Fruit fly (Drosophila melanogaster) whole organism, embryonic: ENCODE results near the gene Cyt-c-p.

Source experiments
- BtbVII ChIP-seq: fragments of 200-800 bp; sonication (Bioruptor generic); optimal IDR thresholded peaks from 3 replicates; lab custom pipeline; 2017; ENCODE audit warnings: missing biosample characterization, mild to moderate bottlenecking, missing genetic modification characterization
- CG10209 ChIP-seq: fragments of 200-800 bp; sonication (Bioruptor generic); optimal IDR thresholded peaks from 3 replicates; lab custom pipeline; 2017; ENCODE audit warnings: missing biosample characterization, mild to moderate bottlenecking, missing genetic modification characterization, missing genetic modification reagents
- CG10267 ChIP-seq: fragments of 200-800 bp; sonication (Bioruptor generic); optimal IDR thresholded peaks from 2 replicates; lab custom pipeline; 2018; ENCODE audit warnings: missing biosample characterization, mild to moderate bottlenecking, missing genetic modification characterization, moderate library complexity
- CG10321 ChIP-seq: fragments of 200-800 bp; sonication (Bioruptor generic); IDR thresholded peaks from 2 replicates; pipeline ENCODE4 v1.3.6; 2022; ENCODE audit warnings: missing biosample characterization, missing genetic modification characterization
- CG10366 ChIP-seq: fragments of 200-800 bp; sonication (Bioruptor generic); IDR thresholded peaks from 2 replicates; pipeline ENCODE4 v1.3.6; 2022; ENCODE audit warnings: missing biosample characterization, missing genetic modification characterization
- CG10431 ChIP-seq: fragments of 200-800 bp; sonication (Bioruptor generic); optimal IDR thresholded peaks from 3 replicates; lab custom pipeline; 2018; ENCODE audit warnings: missing biosample characterization, mild to moderate bottlenecking, missing genetic modification characterization
- CG10979 ChIP-seq: fragments of 200-800 bp; sonication (Bioruptor generic); optimal IDR thresholded peaks from 2 replicates; lab custom pipeline; 2018; ENCODE audit warnings: missing biosample characterization, mild to moderate bottlenecking, missing genetic modification characterization, moderate library complexity
- CG11247 ChIP-seq: fragments of 200-800 bp; sonication (Bioruptor generic); IDR thresholded peaks from 2 replicates; pipeline ENCODE4 v1.3.6; 2022; ENCODE audit warnings: missing biosample characterization, missing genetic modification characterization
- CG11560 ChIP-seq: fragments of 200-800 bp; sonication (Bioruptor generic); IDR thresholded peaks from 3 replicates; pipeline ENCODE4 v1.3.6; 2022; ENCODE audit warnings: missing biosample characterization, missing genetic modification characterization
- CG12942 ChIP-seq: fragments of 200-800 bp; sonication (Bioruptor generic); optimal IDR thresholded peaks from 3 replicates; lab custom pipeline; 2016; ENCODE audit warnings: missing biosample characterization, missing genetic modification characterization
- CG17568 ChIP-seq: fragments of 200-800 bp; sonication (Bioruptor generic); optimal IDR thresholded peaks from 2 replicates; lab custom pipeline; 2018; ENCODE audit warnings: missing biosample characterization, mild to moderate bottlenecking, missing genetic modification characterization, moderate library complexity
- CG2712 ChIP-seq: fragments of 200-800 bp; optimal IDR thresholded peaks from 3 replicates; lab custom pipeline; 2019; ENCODE audit warnings: missing biosample characterization, mild to moderate bottlenecking, missing genetic modification characterization, moderate library complexity
- CG2875 ChIP-seq: fragments of 200-800 bp; sonication (Bioruptor generic); optimal IDR thresholded peaks from 2 replicates; lab custom pipeline; 2017; ENCODE audit warnings: missing biosample characterization, mild to moderate bottlenecking, missing genetic modification characterization, missing genetic modification reagents
- CG2889 ChIP-seq: fragments of 200-800 bp; sonication (Bioruptor generic); IDR thresholded peaks from 3 replicates; pipeline ENCODE4 v1.3.6; 2022; ENCODE audit warnings: missing biosample characterization, missing genetic modification characterization
- CG32532 ChIP-seq: fragments of 200-800 bp; sonication (Bioruptor generic); IDR thresholded peaks from 2 replicates; pipeline ENCODE4 v1.3.6; 2022; ENCODE audit warnings: missing biosample characterization, missing genetic modification characterization
- CG34376 ChIP-seq: fragments of 200-800 bp; sonication (Bioruptor generic); optimal IDR thresholded peaks from 2 replicates; lab custom pipeline; 2018; ENCODE audit warnings: missing biosample characterization, mild to moderate bottlenecking, missing genetic modification characterization
- CG3838 ChIP-seq: fragments of 200-800 bp; sonication (Bioruptor generic); optimal IDR thresholded peaks from 3 replicates; lab custom pipeline; 2016; ENCODE audit warnings: missing biosample characterization, missing genetic modification characterization
- CG6272 ChIP-seq: fragments of 200-800 bp; sonication (Bioruptor generic); IDR thresholded peaks from 2 replicates; pipeline ENCODE4 v1.3.6; 2022; ENCODE audit warnings: missing biosample characterization, missing genetic modification characterization
- CG6689 ChIP-seq: fragments of 200-800 bp; sonication (Bioruptor generic); IDR thresholded peaks from 2 replicates; pipeline ENCODE4 v1.3.6; 2022; ENCODE audit warnings: missing biosample characterization, missing genetic modification characterization
- CG7786 ChIP-seq: fragments of 200-800 bp; sonication (Bioruptor generic); optimal IDR thresholded peaks from 2 replicates; lab custom pipeline; 2016; ENCODE audit warnings: missing biosample characterization, missing genetic modification characterization
- CG9797 ChIP-seq: fragments of 200-800 bp; sonication (Bioruptor generic); optimal IDR thresholded peaks from 3 replicates; lab custom pipeline; 2018; ENCODE audit warnings: missing biosample characterization, mild to moderate bottlenecking, missing genetic modification characterization
- Dll ChIP-seq: fragments of 200-800 bp; sonication (Bioruptor generic); IDR thresholded peaks from 4 replicates; pipeline ENCODE4 v1.3.6; 2022; ENCODE audit warnings: missing biosample characterization, missing genetic modification characterization; ENCODE audit not compliant: partially characterized antibody
- ERR ChIP-seq: fragments of 200-800 bp; sonication (Bioruptor generic); optimal IDR thresholded peaks from 2 replicates; lab custom pipeline; 2016; ENCODE audit warnings: missing biosample characterization, missing genetic modification characterization
- Eip74EF ChIP-seq, 2 experiments: fragments of 200-800 bp in 1 of 2; fragments of >200 bp in 1 of 2; sonication (Bioruptor generic) in 1 of 2; optimal IDR thresholded peaks; 2 replicates each; lab custom pipeline; 2017 to 2019; ENCODE audit warnings: missing biosample characterization in 2 of 2, missing genetic modification characterization in 2 of 2, mild to moderate bottlenecking in 1 of 2, moderate library complexity in 1 of 2
- Gug ChIP-seq: fragments of 200-800 bp; sonication (Bioruptor generic); IDR thresholded peaks from 4 replicates; pipeline ENCODE4 v1.3.6; 2022; ENCODE audit warnings: missing biosample characterization, missing genetic modification characterization
- HmgD ChIP-seq: fragments of 200-800 bp; sonication (Bioruptor generic); optimal IDR thresholded peaks from 3 replicates; lab custom pipeline; 2016; ENCODE audit warnings: missing biosample characterization, missing genetic modification characterization
- Lpt ChIP-seq: fragments of >200 bp; optimal IDR thresholded peaks from 2 replicates; lab custom pipeline; 2018; ENCODE audit warnings: missing biosample characterization, missing genetic modification characterization
- MBD-R2 ChIP-seq: fragments of 200-800 bp; sonication (Bioruptor generic); IDR thresholded peaks from 2 replicates; pipeline ENCODE4 v1.3.6; 2022; ENCODE audit warnings: missing biosample characterization, missing genetic modification characterization
- MESR4 ChIP-seq: fragments of 200-800 bp; sonication (Bioruptor generic); optimal IDR thresholded peaks from 2 replicates; lab custom pipeline; 2018; ENCODE audit warnings: missing biosample characterization, mild to moderate bottlenecking, missing genetic modification characterization, moderate library complexity
- Neu2 ChIP-seq: fragments of 200-800 bp; sonication (Bioruptor generic); optimal IDR thresholded peaks from 3 replicates; lab custom pipeline; 2016; ENCODE audit warnings: missing biosample characterization, missing genetic modification characterization, borderline replicate concordance
- Nf-YA ChIP-seq: fragments of 200-800 bp; sonication (Bioruptor generic); IDR thresholded peaks from 2 replicates; pipeline ENCODE4 v1.3.6; 2022; ENCODE audit warnings: missing biosample characterization, missing genetic modification characterization
- Oaz ChIP-seq: fragments of 200-800 bp; sonication (Bioruptor generic); IDR thresholded peaks from 2 replicates; pipeline ENCODE4 v1.3.6; 2022; ENCODE audit warnings: missing biosample characterization, missing genetic modification characterization
- Optix ChIP-seq: fragments of 200-800 bp; sonication (Bioruptor generic); IDR thresholded peaks from 3 replicates; pipeline ENCODE4 v1.3.6; 2022; ENCODE audit warnings: missing biosample characterization, missing genetic modification characterization
- Sox102F ChIP-seq: fragments of 200-800 bp; sonication (Bioruptor generic); optimal IDR thresholded peaks from 2 replicates; lab custom pipeline; 2018; ENCODE audit warnings: missing biosample characterization, mild to moderate bottlenecking, missing genetic modification characterization, moderate library complexity
- al ChIP-seq: fragments of 200-800 bp; sonication (Bioruptor generic); IDR thresholded peaks from 2 replicates; pipeline ENCODE4 v1.3.6; 2022; ENCODE audit warnings: missing biosample characterization, missing genetic modification characterization
- amos ChIP-seq: fragments of 200-800 bp; sonication (Bioruptor generic); IDR thresholded peaks from 2 replicates; pipeline ENCODE4 v1.3.6; 2022; ENCODE audit warnings: missing biosample characterization, missing genetic modification characterization; ENCODE audit not compliant: partially characterized antibody
- ci ChIP-seq: fragments of 200-800 bp; sonication (Bioruptor generic); IDR thresholded peaks from 3 replicates; pipeline ENCODE4 v1.3.6; 2022; ENCODE audit warnings: missing biosample characterization, missing genetic modification characterization
- dan ChIP-seq: fragments of 200-800 bp; sonication (Bioruptor generic); IDR thresholded peaks from 2 replicates; pipeline ENCODE4 v1.3.6; 2022; ENCODE audit warnings: missing biosample characterization, missing genetic modification characterization
- disco-r ChIP-seq: fragments of 200-800 bp; sonication (Bioruptor generic); optimal IDR thresholded peaks from 2 replicates; lab custom pipeline; 2016; ENCODE audit warnings: missing biosample characterization, missing genetic modification characterization
- fd102C ChIP-seq: fragments of 200-800 bp; sonication (Bioruptor generic); optimal IDR thresholded peaks from 2 replicates; lab custom pipeline; 2018; ENCODE audit warnings: missing biosample characterization, mild to moderate bottlenecking, missing genetic modification characterization, moderate library complexity
- inv ChIP-seq: fragments of 200-800 bp; sonication (Bioruptor generic); IDR thresholded peaks from 2 replicates; pipeline ENCODE4 v1.3.6; 2022; ENCODE audit warnings: missing biosample characterization, missing genetic modification characterization; ENCODE audit not compliant: partially characterized antibody
- lab ChIP-seq: fragments of 200-800 bp; sonication (Bioruptor generic); optimal IDR thresholded peaks from 3 replicates; lab custom pipeline; 2017; ENCODE audit warnings: missing biosample characterization, missing genetic modification characterization, mild to moderate bottlenecking, moderate library complexity, missing genetic modification reagents
- otp ChIP-seq: fragments of 200-800 bp; sonication (Bioruptor generic); IDR thresholded peaks from 3 replicates; pipeline ENCODE4, ENCODE4 v1.3.6; 2022; ENCODE audit warnings: missing biosample characterization, missing genetic modification characterization
- scrt ChIP-seq: fragments of 200-800 bp; sonication (Bioruptor generic); optimal IDR thresholded peaks from 2 replicates; lab custom pipeline; 2018; ENCODE audit warnings: missing biosample characterization, mild to moderate bottlenecking, missing genetic modification characterization, moderate library complexity
- stwl ChIP-seq: fragments of 200-800 bp; sonication (Bioruptor generic); optimal IDR thresholded peaks from 3 replicates; lab custom pipeline; 2018; ENCODE audit warnings: missing biosample characterization, mild to moderate bottlenecking, missing genetic modification characterization, moderate library complexity
- tgo ChIP-seq: fragments of 200-800 bp; sonication (Bioruptor generic); IDR thresholded peaks from 3 replicates; pipeline ENCODE4 v1.3.6; 2022; ENCODE audit warnings: missing biosample characterization, missing genetic modification characterization
- unpg ChIP-seq: fragments of 200-800 bp; sonication (Bioruptor generic); optimal IDR thresholded peaks from 3 replicates; lab custom pipeline; 2018; ENCODE audit warnings: missing biosample characterization, mild to moderate bottlenecking, missing genetic modification characterization, moderate library complexity
- zfh2 ChIP-seq: fragments of 200-800 bp; sonication (Bioruptor generic); optimal IDR thresholded peaks from 2 replicates; lab custom pipeline; 2016; ENCODE audit warnings: missing biosample characterization, missing genetic modification characterization

Gene Cyt-c-p

dm6 chr2L:16683958-16684877, 35.5 kb upstream of the Cyt-c-p start, which contains the start of gene CG31807 (continued):
- TF ChIP-seq Lpt (GFP tag; lab: Kevin White, UChicago): no peak
- no peak for TF ChIP-seq CG9797 (GFP tag; lab: Kevin White, UChicago)
- TF ChIP-seq CG6689 (GFP tag; lab: Robert Waterston, UW): peak; percentile 70; the same call in 1 of the 2 replicates
- no peak for TF ChIP-seq MBD-R2 (GFP tag; lab: Robert Waterston, UW)
- TF ChIP-seq CG6272: peak; percentile 58
- peak; percentile 68 for TF ChIP-seq lab
- TF ChIP-seq CG10209: peak; percentile 83
- peak; percentile 28 for TF ChIP-seq CG10431
- TF ChIP-seq CG3838 (GFP tag; lab: Kevin White, UChicago): peak; percentile 37
- TF ChIP-seq dan (GFP tag; lab: Robert Waterston, UW): no peak
- no peak for TF ChIP-seq CG11560 (tag; lab: Robert Waterston, UW)
- TF ChIP-seq Dll (GFP tag; lab: Robert Waterston, UW): no peak
- TF ChIP-seq CG10267 (tag; lab: Kevin White, UChicago): peak; percentile 4
- no peak for TF ChIP-seq otp (GFP tag; lab: Robert Waterston, UW)
- TF ChIP-seq disco-r (GFP tag; lab: Kevin White, UChicago): peak; percentile 70
- TF ChIP-seq fd102C (GFP tag; lab: Kevin White, UChicago): no peak
- TF ChIP-seq ERR: peak; percentile 6
- TF ChIP-seq Nf-YA: peak; percentile 30; the same call in 1 of the 2 replicates
- TF ChIP-seq stwl (tag; lab: Kevin White, UChicago): no peak
- peak; percentile 68 for TF ChIP-seq CG7786 (GFP tag; lab: Kevin White, UChicago)
- TF ChIP-seq CG11247 (GFP tag; lab: Robert Waterston, UW): no peak
- TF ChIP-seq CG10321: no peak
- peak; percentile 75 for TF ChIP-seq CG2875 (GFP tag; lab: Kevin White, UChicago)
- no peak for TF ChIP-seq MESR4 (GFP tag; lab: Kevin White, UChicago)
- TF ChIP-seq CG10366 (GFP tag; lab: Robert Waterston, UW): peak; percentile 15; the same call in 1 of the 2 replicates
- peak; percentile 57; the same call in 1 of the 3 replicates for TF ChIP-seq Optix (GFP tag; lab: Robert Waterston, UW)
- TF ChIP-seq tgo: no peak; the same call in 1 of the 3 replicates
- no peak for TF ChIP-seq amos (GFP tag; lab: Robert Waterston, UW)
- peak; percentile 17; the same call in 1 of the 4 replicates for TF ChIP-seq Gug (GFP tag; lab: Robert Waterston, UW)
- TF ChIP-seq CG17568 (GFP tag; lab: Kevin White, UChicago): peak; percentile 75
- peak; percentile 50 for TF ChIP-seq CG12942 (GFP tag; lab: Kevin White, UChicago)
- no peak for TF ChIP-seq HmgD (GFP tag; lab: Kevin White, UChicago)
- peak; percentile 77 for TF ChIP-seq scrt (GFP tag; lab: Kevin White, UChicago)
- peak; percentile 85 for TF ChIP-seq unpg (GFP tag; lab: Kevin White, UChicago)
- TF ChIP-seq Neu2 (GFP tag; lab: Kevin White, UChicago): no peak
- TF ChIP-seq CG2712 (tag; lab: Kevin White, UChicago): peak; percentile 80
- TF ChIP-seq CG34376 (GFP tag; lab: Kevin White, UChicago): no peak
- no peak for TF ChIP-seq CG2889 (GFP tag; lab: Robert Waterston, UW)
- TF ChIP-seq BtbVII: peak; percentile 62
- TF ChIP-seq al: no peak
- peak; percentile 90 for TF ChIP-seq Sox102F
- TF ChIP-seq inv (GFP tag; lab: Robert Waterston, UW): no peak
- no peak for TF ChIP-seq Oaz (GFP tag; lab: Robert Waterston, UW)
- TF ChIP-seq ci: peak; percentile 52; the same call in 1 of the 3 replicates
- peak in 1 of 2 experiments; percentile 73 for TF ChIP-seq Eip74EF (GFP tag; optimal IDR thresholded peaks at IDR 0.05; lab: Kevin White, UChicago)
- peak; percentile 20; the same call in 1 of the 2 replicates for TF ChIP-seq CG32532 (GFP tag; lab: Robert Waterston, UW)
- peak; percentile 35 for TF ChIP-seq CG10979 (tag; lab: Kevin White, UChicago)
- TF ChIP-seq zfh2 (GFP tag; lab: Kevin White, UChicago): peak; percentile 43
